Worm (Caenorhabditis elegans): ENCODE results near the gene ins-12.

DNA sequence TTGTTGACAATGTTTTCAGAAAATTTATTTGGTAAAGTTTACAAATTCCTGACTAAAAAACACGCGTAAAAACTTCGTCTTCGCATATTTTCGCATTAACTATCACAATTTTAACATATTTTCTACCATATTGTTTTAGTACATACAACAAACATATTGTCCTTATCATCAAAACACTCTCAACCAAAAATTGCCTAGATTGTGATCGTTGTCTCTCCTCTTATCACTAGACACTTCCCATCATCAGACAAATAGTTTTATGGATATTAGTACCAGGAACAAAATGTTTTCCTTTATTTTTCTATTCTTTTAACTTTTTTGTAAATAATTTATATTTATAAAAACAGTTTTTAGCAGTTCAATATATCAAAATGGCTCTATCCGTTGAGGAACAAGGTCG, 7.0 kb downstream of the ins-12 start, which contains the start of gene C17C3.3:
- no peak for TF ChIP-seq ztf-25 (GFP tag; IDR thresholded peaks at IDR 0.05)
- TF ChIP-seq somi-1 (GFP tag; optimal IDR thresholded peaks at IDR 0.05): no peak
- TF ChIP-seq tbx-9 (tag; optimal IDR thresholded peaks at IDR 0.05; ENCODE audit: borderline replicate concordance): no peak
- no peak for TF ChIP-seq nfyb-1 (GFP tag; IDR thresholded peaks at IDR 0.05)
- TF ChIP-seq ceh-100 (GFP tag; IDR thresholded peaks at IDR 0.05): no peak
- no peak for TF ChIP-seq aptf-2 (GFP tag; conservative IDR thresholded peaks at IDR 0.05)
- no peak for TF ChIP-seq ama-1 (optimal IDR thresholded peaks at IDR 0.05)
- no peak for TF ChIP-seq ama-1 (GFP tag; optimal IDR thresholded peaks at IDR 0.05)
- no peak for TF ChIP-seq nhr-179 (tag; optimal IDR thresholded peaks at IDR 0.05)
- no peak for TF ChIP-seq F37B4.10 (GFP tag; IDR thresholded peaks at IDR 0.05)
- no peak for TF ChIP-seq ceh-40 (GFP tag; IDR thresholded peaks at IDR 0.05)
- TF ChIP-seq chd-7 (tag; optimal IDR thresholded peaks at IDR 0.05): no peak
- TF ChIP-seq snpc-4 (GFP tag; optimal IDR thresholded peaks at IDR 0.05): no peak
- TF ChIP-seq snpc-4 (tag; optimal IDR thresholded peaks at IDR 0.05): no peak
- TF ChIP-seq hmg-1.2 (GFP tag; IDR thresholded peaks at IDR 0.05): no peak

Measured in whole organism, young adult.